Fruit fly (Drosophila melanogaster): ENCODE data around the gene CG13282.

The CG13282 gene

DNA sequence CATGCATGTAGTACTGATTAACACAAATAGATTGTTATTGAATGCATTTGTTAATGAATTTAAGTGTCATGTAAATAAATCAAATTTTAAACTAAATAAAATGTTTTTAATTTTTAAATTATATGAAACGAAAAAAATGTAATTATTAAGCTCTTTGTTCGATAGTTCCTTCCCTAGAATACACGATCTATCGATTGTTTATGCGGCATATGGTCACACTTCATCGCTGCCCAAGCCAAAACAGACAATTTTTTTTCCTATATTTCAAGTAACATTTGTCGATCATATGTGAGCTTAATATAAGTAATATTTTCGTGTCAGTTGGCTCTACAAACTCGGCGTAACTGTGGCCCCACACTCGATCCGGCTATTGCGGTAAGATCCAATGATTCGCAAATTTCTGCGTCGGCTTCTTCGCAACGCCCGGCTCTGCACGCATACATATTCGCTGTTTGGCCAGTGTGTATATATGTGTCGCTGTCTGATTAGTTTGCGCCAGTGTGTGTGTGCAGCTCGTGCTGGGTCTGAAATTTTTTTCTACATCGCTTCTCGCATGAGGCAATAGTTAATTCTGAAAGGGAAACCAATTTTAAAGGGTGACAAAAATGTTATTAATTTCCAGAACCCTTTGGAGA lies 7.3 kb downstream of the CG13282 start, which contains the start of gene AspRS-m (continued):
- TF ChIP-seq Dp (GFP tag; optimal IDR thresholded peaks at IDR 0.05) (peak; percentile 15), CG31441 (GFP tag; IDR thresholded peaks at IDR 0.05) (no peak), sd (tag; optimal IDR thresholded peaks at IDR 0.05) (peak; percentile 33), tgo (GFP tag; IDR thresholded peaks at IDR 0.05) (no peak), CG30020 (tag; optimal IDR thresholded peaks at IDR 0.05) (peak; percentile 11), dimm (GFP tag; IDR thresholded peaks at IDR 0.05) (no peak), cas (GFP tag; IDR thresholded peaks at IDR 0.05) (no peak), CrebB (tag; optimal IDR thresholded peaks at IDR 0.05) (no peak), Meics (GFP tag; optimal IDR thresholded peaks at IDR 0.05) (peak; percentile 16), tll (GFP tag; optimal IDR thresholded peaks at IDR 0.05) (no peak), mam (GFP tag; optimal IDR thresholded peaks at IDR 0.05) (no peak), croc (GFP tag; conservative IDR thresholded peaks at IDR 0.05) (no peak), sr (GFP tag; IDR thresholded peaks at IDR 0.05) (no peak), al (GFP tag; IDR thresholded peaks at IDR 0.05) (no peak), sima (GFP tag; optimal IDR thresholded peaks at IDR 0.05) (no peak), Ravus (GFP tag; IDR thresholded peaks at IDR 0.05) (no peak), lbe (GFP tag; optimal IDR thresholded peaks at IDR 0.05) (no peak), NC2α (GFP tag; optimal IDR thresholded peaks at IDR 0.05) (no peak), vnd (GFP tag; IDR thresholded peaks at IDR 0.05; ENCODE audit: partially characterized antibody) (peak; percentile 88), CG17829 (tag; optimal IDR thresholded peaks at IDR 0.05) (peak; percentile 40), fru (optimal IDR thresholded peaks at IDR 0.05) (no peak), wdn (GFP tag; IDR thresholded peaks at IDR 0.05) (no peak), bcd (GFP tag; optimal IDR thresholded peaks at IDR 0.05) (no peak), CG16813 (GFP tag; IDR thresholded peaks at IDR 0.05; ENCODE audit: partially characterized antibody) (peak; percentile 92), fd96Cb (tag; optimal IDR thresholded peaks at IDR 0.05) (peak; percentile 5), Mes4 (GFP tag; optimal IDR thresholded peaks at IDR 0.05) (no peak), CG5953 (GFP tag; IDR thresholded peaks at IDR 0.05) (no peak), CG4617 (GFP tag; optimal IDR thresholded peaks at IDR 0.05; ENCODE audit: borderline replicate concordance) (peak; percentile 33), CG14860 (GFP tag; IDR thresholded peaks at IDR 0.05; ENCODE audit: partially characterized antibody) (peak; percentile 83), eve (GFP tag; optimal IDR thresholded peaks at IDR 0.05) (no peak), lab (GFP tag; optimal IDR thresholded peaks at IDR 0.05) (no peak), chm (GFP tag; IDR thresholded peaks at IDR 0.05) (no peak), salm (tag; optimal IDR thresholded peaks at IDR 0.05) (no peak), sug (tag; optimal IDR thresholded peaks at IDR 0.05) (no peak), cg (GFP tag; optimal IDR thresholded peaks at IDR 0.05) (peak; percentile 97), grn (GFP tag; optimal IDR thresholded peaks at IDR 0.05) (no peak), CG14014 (GFP tag; IDR thresholded peaks at IDR 0.05) (no peak), sob (GFP tag; IDR thresholded peaks at IDR 0.05) (peak; percentile 38; the same call in 1 of the 2 replicates), Sry-β (GFP tag; optimal IDR thresholded peaks at IDR 0.05) (no peak), wek (GFP tag; optimal IDR thresholded peaks at IDR 0.05) (no peak), CG8924 (tag; optimal IDR thresholded peaks at IDR 0.05) (no peak), Atf-2 (GFP tag; optimal IDR thresholded peaks at IDR 0.05) (no peak), CG12769 (tag; optimal IDR thresholded peaks at IDR 0.05) (no peak), CG3407 (GFP tag; optimal IDR thresholded peaks at IDR 0.05) (no peak), CG13424 (tag; optimal IDR thresholded peaks at IDR 0.05) (peak; percentile 42), row (GFP tag; IDR thresholded peaks at IDR 0.05) (peak; percentile 85), eyg (GFP tag; optimal IDR thresholded peaks at IDR 0.05) (no peak), CG6254 (GFP tag; optimal IDR thresholded peaks at IDR 0.05) (no peak), GATAe (GFP tag; conservative IDR thresholded peaks at IDR 0.05) (no peak), CG4404 (GFP tag; IDR thresholded peaks at IDR 0.05) (no peak)
